Worm (Caenorhabditis elegans): ENCODE measurements around the gene W09C2.7.
"Not testable (repeated sequence)": the region's sequence is repeated elsewhere in the genome, so short reads cannot be mapped to it uniquely, and the experiment has no call there.

DNA sequence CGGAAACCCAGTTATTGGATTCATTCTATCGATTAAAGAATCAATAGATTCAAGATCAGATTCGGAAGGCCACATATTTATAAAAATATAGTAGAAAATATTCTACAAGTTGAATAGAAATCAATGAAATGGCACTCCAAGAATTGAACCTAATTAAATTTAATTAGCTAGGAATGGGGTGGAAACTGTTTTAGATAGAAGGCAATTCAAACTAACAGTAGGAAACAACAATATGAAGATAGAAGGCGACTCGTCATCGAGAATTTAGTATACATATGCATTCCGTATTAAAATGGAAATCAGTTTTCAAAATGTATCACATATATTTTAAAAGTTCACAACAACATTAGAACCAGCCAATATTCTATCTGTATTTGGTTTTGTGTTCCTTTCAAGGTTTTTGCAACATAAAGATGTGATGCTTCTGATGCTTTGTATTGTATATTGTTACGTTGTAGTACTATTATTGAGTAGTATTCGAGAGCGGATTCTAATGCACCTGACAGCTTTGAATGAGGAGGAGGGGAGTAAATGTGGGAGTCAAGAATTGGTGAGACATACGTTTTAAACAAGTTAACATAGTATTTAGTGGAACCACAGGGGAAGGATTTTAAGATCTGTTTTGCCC is 26.3 kb downstream of the W09C2.7 start, which contains the start of the genes F27C8.3 and F27C8.2:
- not testable (repeated sequence) for TF ChIP-seq him-1, W03F9.2, dao-5 (tag; optimal IDR thresholded peaks at IDR 0.05)
